Fruit fly (Drosophila melanogaster) whole organism, wandering third instar larva: ENCODE results near the gene Fum1.

Experiments used
- Mio ChIP-seq: sonication (Bioruptor generic); optimal IDR thresholded peaks from 2 replicates; lab custom pipeline; 2016; ENCODE audit warnings: missing biosample characterization, missing genetic modification characterization
- N ChIP-seq: fragments of >200 bp; optimal IDR thresholded peaks from 2 replicates; lab custom pipeline; 2018; ENCODE audit warnings: missing biosample characterization, missing external identifiers, missing genetic modification characterization
- Vsx2 ChIP-seq: fragments of 200-300, 225-300 bp; sonication (Bioruptor generic); optimal IDR thresholded peaks from 2 replicates; lab custom pipeline; 2018; ENCODE audit warnings: missing biosample characterization, missing genetic modification characterization; ENCODE audit not compliant: partially characterized antibody
- h ChIP-seq: fragments of 200-800 bp; sonication (Bioruptor generic); optimal IDR thresholded peaks from 3 replicates; lab custom pipeline; 2016; ENCODE audit warnings: missing biosample characterization, mild to moderate bottlenecking, missing genetic modification characterization

- TF ChIP-seq N (GFP tag; lab: Kevin White, UChicago): no peak
- no peak for TF ChIP-seq Vsx2 (GFP tag; lab: Kevin White, UChicago)
- no peak for TF ChIP-seq h (GFP tag; lab: Kevin White, UChicago)
- TF ChIP-seq Mio (GFP tag; lab: Kevin White, UChicago): no peak
Observed at dm6 chrX:6723622-6724021, 45.4 kb downstream of the Fum1 start.
